Worm (Caenorhabditis elegans) whole organism, L1 larva: ENCODE measurements around the gene W02D7.11.

Source experiments
- ceh-90 ChIP-seq: sonication (generic microtip); optimal IDR thresholded peaks from 2 replicates; lab custom pipeline; 2016; ENCODE audit warnings: missing genetic modification characterization, missing compliant biosample characterization
- efl-3 ChIP-seq: fragments of 200-800 bp; sonication (Bioruptor generic); optimal IDR thresholded peaks from 2 replicates; lab custom pipeline; 2018; ENCODE audit warnings: mild to moderate bottlenecking, missing genetic modification characterization, missing compliant biosample characterization
- jun-1 ChIP-seq: fragments of 150-350 bp; optimal IDR thresholded peaks from 2 replicates; lab custom pipeline; 2014; ENCODE audit warnings: missing biosample characterization, missing genetic modification reagents, missing genetic modification characterization
- lsy-2 ChIP-seq, 2 experiments: fragments of 150-350 bp; optimal IDR thresholded peaks; 2 replicates each; lab custom pipeline; 2014; ENCODE audit warnings: missing biosample characterization in 2 of 2, missing genetic modification characterization in 2 of 2
- nhr-20 ChIP-seq: sonication (generic microtip); optimal IDR thresholded peaks from 2 replicates; lab custom pipeline; 2016; ENCODE audit warnings: mild to moderate bottlenecking, missing genetic modification characterization, missing compliant biosample characterization
- nhr-237 ChIP-seq: fragments of 150-350 bp; optimal IDR thresholded peaks from 2 replicates; lab custom pipeline; 2014; ENCODE audit warnings: missing biosample characterization, missing genetic modification characterization
- nhr-76 ChIP-seq: sonication (generic microtip); optimal IDR thresholded peaks from 2 replicates; lab custom pipeline; 2017; ENCODE audit warnings: missing biosample characterization, missing genetic modification characterization
- nhr-77 ChIP-seq: fragments of 150-350 bp; optimal IDR thresholded peaks from 2 replicates; lab custom pipeline; 2014; ENCODE audit warnings: missing biosample characterization, missing genetic modification characterization
- pqm-1 ChIP-seq: sonication (generic microtip); optimal IDR thresholded peaks from 3 replicates; lab custom pipeline; 2017; ENCODE audit warnings: missing biosample characterization, missing genetic modification characterization
- skn-1 ChIP-seq: fragments of 150-350 bp; optimal IDR thresholded peaks from 2 replicates; lab custom pipeline; 2014; ENCODE audit warnings: missing biosample characterization, missing genetic modification characterization
- snpc-4 ChIP-seq: fragments of 150-350 bp; optimal IDR thresholded peaks from 2 replicates; lab custom pipeline; 2014; ENCODE audit warnings: missing biosample characterization, missing genetic modification characterization
- tbx-2 ChIP-seq: sonication (generic microtip); optimal IDR thresholded peaks from 2 replicates; lab custom pipeline; 2016; ENCODE audit warnings: missing genetic modification characterization, missing compliant biosample characterization
- unc-62 ChIP-seq: fragments of 150-350 bp; optimal IDR thresholded peaks from 2 replicates; lab custom pipeline; 2014; ENCODE audit warnings: missing biosample characterization, missing genetic modification reagents, missing genetic modification characterization

- TF ChIP-seq nhr-77 (tag; lab: Kevin White, UChicago) (no peak), efl-3 (GFP tag; lab: Kevin White, UChicago) (no peak), jun-1 (tag; lab: Kevin White, UChicago) (no peak), ceh-90 (no peak), skn-1 (tag; lab: Kevin White, UChicago) (no peak), nhr-237 (tag; lab: Kevin White, UChicago) (no peak), unc-62 (no peak), tbx-2 (no peak), snpc-4 (tag; lab: Kevin White, UChicago) (no peak), pqm-1 (no peak), nhr-76 (tag; lab: Kevin White, UChicago) (no peak), nhr-20 (tag; lab: Kevin White, UChicago) (no peak), lsy-2 (tag; optimal IDR thresholded peaks at IDR 0.05; lab: Kevin White, UChicago) (no peak)
These were observed 38.1 kb downstream of the W02D7.11 start, which contains the start of gene F21F8.5 for ce11 chrV:8266232-8266631.
